Worm (Caenorhabditis elegans): ENCODE results near the gene mig-38.

- TF ChIP-seq unc-62 (GFP tag; optimal IDR thresholded peaks at IDR 0.05) (no peak), fkh-3 (tag; optimal IDR thresholded peaks at IDR 0.05) (no peak), lin-40 (tag; optimal IDR thresholded peaks at IDR 0.05) (no peak), rcor-1 (GFP tag; IDR thresholded peaks at IDR 0.05) (no peak), F57A8.1 (GFP tag; optimal IDR thresholded peaks at IDR 0.05) (no peak), F57C9.4 (tag; optimal IDR thresholded peaks at IDR 0.05) (no peak), F23B12.7 (tag; optimal IDR thresholded peaks at IDR 0.05; ENCODE audit: insufficient read depth) (no peak), snpc-4 (GFP tag; optimal IDR thresholded peaks at IDR 0.05) (no peak), snpc-4 (tag; optimal IDR thresholded peaks at IDR 0.05) (no peak), snpc-1.3 (tag; optimal IDR thresholded peaks at IDR 0.05; ENCODE audit: insufficient read depth) (no peak)
Measured at ce11 chrIV:11644705-11645104, 50.7 kb downstream of the mig-38 start.
